Worm (Caenorhabditis elegans): ENCODE measurements around the gene pid-1.

pid-1 gene

ce11 chrII:7695636-7696035 is 5.3 kb upstream of the pid-1 start:
- TF ChIP-seq pqm-1 (tag; optimal IDR thresholded peaks at IDR 0.05) (peak; percentile 88), pha-4 (tag; optimal IDR thresholded peaks at IDR 0.05) (peak; percentile 3), elt-2 (tag; optimal IDR thresholded peaks at IDR 0.05) (peak; percentile 98), jun-1 (tag; optimal IDR thresholded peaks at IDR 0.05) (peak; percentile 55), elt-3 (tag; optimal IDR thresholded peaks at IDR 0.05) (no peak)

DNA sequence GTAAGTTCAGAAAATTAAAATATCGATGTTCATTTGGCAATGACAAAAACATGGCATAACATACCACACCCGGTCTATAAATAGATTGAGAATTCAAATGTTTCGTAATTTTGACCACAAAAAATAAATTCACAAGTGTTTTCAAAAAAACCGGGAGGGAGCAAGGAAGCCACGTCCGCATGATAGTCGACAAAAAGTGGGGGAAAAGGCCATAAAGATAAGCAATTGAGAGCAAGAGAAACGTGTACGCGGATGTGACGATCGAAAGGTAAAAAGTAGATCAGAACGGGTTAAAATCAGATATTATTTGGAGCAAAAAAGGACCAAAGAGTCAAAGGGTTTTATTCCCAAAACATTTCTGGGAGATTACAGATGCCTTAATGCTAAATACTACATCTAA is 4.4 kb upstream of the pid-1 start:
- no peak for TF ChIP-seq unc-39 (tag; optimal IDR thresholded peaks at IDR 0.05)
- peak; percentile 66 for TF ChIP-seq pqm-1 (tag; optimal IDR thresholded peaks at IDR 0.05)
- peak; percentile 31 for TF ChIP-seq jun-1 (tag; optimal IDR thresholded peaks at IDR 0.05)
- peak; percentile 85 for TF ChIP-seq elt-2 (tag; optimal IDR thresholded peaks at IDR 0.05)
- no peak for TF ChIP-seq fkh-2 (tag; optimal IDR thresholded peaks at IDR 0.05)
- no peak for TF ChIP-seq nhr-67 (tag; optimal IDR thresholded peaks at IDR 0.05)
- TF ChIP-seq unc-62 (GFP tag; optimal IDR thresholded peaks at IDR 0.05), result no peak

- peak; percentile 87 for TF ChIP-seq elt-2 (tag; optimal IDR thresholded peaks at IDR 0.05)
- TF ChIP-seq ceh-28 (tag; optimal IDR thresholded peaks at IDR 0.05), result no peak
- TF ChIP-seq pqm-1 (tag; optimal IDR thresholded peaks at IDR 0.05), result peak; percentile 78
- TF ChIP-seq elt-1 (tag; optimal IDR thresholded peaks at IDR 0.05), result no peak
Measured at ce11 chrII:7693929-7694328, 3.6 kb upstream of the pid-1 start, which contains the start of gene nhx-2. Gene nhx-2 (minus strand): TSS chrII:7693957.

- TF ChIP-seq ceh-28 (tag; optimal IDR thresholded peaks at IDR 0.05) (peak; percentile 29), nhr-43 (tag; optimal IDR thresholded peaks at IDR 0.05; ENCODE audit: poor library complexity, severe bottlenecking) (peak; percentile 18), skn-1 (tag; optimal IDR thresholded peaks at IDR 0.05) (no peak)
Measured at ce11 chrII:7684589-7684988, 5.8 kb downstream of the pid-1 start, which contains the start of gene F18A1.1. Gene F18A1.1 (plus strand): TSS chrII:7684889.

ce11 chrII:7682488-7682887 is 7.9 kb downstream of the pid-1 start:
- TF ChIP-seq ceh-82 (tag; optimal IDR thresholded peaks at IDR 0.05) (no peak), mml-1 (tag; optimal IDR thresholded peaks at IDR 0.05) (no peak), mdl-1 (tag; optimal IDR thresholded peaks at IDR 0.05) (no peak)

ce11 chrII:7681898-7682297 is 8.5 kb downstream of the pid-1 start, which contains the start of gene lin-26:
Gene lin-26 (plus strand): TSS chrII:7682198.
- TF ChIP-seq mml-1 (tag; optimal IDR thresholded peaks at IDR 0.05) (no peak), nhr-43 (tag; optimal IDR thresholded peaks at IDR 0.05; ENCODE audit: poor library complexity, severe bottlenecking) (no peak), elt-1 (tag; optimal IDR thresholded peaks at IDR 0.05) (no peak), pha-4 (tag; optimal IDR thresholded peaks at IDR 0.05) (no peak), egl-27 (tag; optimal IDR thresholded peaks at IDR 0.05) (no peak), tbx-2 (tag; optimal IDR thresholded peaks at IDR 0.05) (no peak)

ce11 chrII:7679499-7680012 is 10.8 kb downstream of the pid-1 start:
- TF ChIP-seq fos-1 (tag; optimal IDR thresholded peaks at IDR 0.05) (no peak), nhr-25 (tag; optimal IDR thresholded peaks at IDR 0.05) (peak; percentile 81), nfya-1 (tag; optimal IDR thresholded peaks at IDR 0.05; ENCODE audit: insufficient read depth) (peak; percentile 4)

DNA sequence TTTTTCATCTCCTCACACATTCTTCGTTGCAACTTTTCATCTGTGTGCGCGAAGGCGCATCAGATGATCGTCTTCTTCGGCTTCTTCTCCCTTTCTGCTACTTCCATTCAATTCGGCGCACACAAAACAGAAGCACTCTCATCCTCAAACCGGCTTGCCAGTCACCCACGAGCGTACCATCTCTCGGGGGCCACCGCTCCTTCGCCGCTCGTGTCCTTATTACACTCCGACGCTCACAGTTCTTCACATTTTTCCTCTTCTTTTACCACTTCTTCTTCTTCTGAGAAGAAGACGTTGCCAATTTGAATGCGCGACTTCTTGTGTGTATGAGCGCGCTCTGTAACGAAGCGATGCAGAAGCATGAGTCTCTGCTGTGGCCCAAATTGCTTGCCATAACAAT is 11.8 kb downstream of the pid-1 start:
- no peak for TF ChIP-seq nfya-1 (tag; optimal IDR thresholded peaks at IDR 0.05; ENCODE audit: insufficient read depth)
- peak; percentile 60 for TF ChIP-seq nhr-25 (tag; optimal IDR thresholded peaks at IDR 0.05)

ce11 chrII:7676307-7676905 is 13.9 kb downstream of the pid-1 start:
- TF ChIP-seq unc-39 (tag; optimal IDR thresholded peaks at IDR 0.05), result no peak
- no peak for TF ChIP-seq nhr-11 (tag; optimal IDR thresholded peaks at IDR 0.05)
- TF ChIP-seq nhr-23 (tag; optimal IDR thresholded peaks at IDR 0.05), result peak; percentile 38
- no peak for TF ChIP-seq ceh-82 (tag; optimal IDR thresholded peaks at IDR 0.05)
- TF ChIP-seq nhr-43 (tag; optimal IDR thresholded peaks at IDR 0.05; ENCODE audit: poor library complexity, severe bottlenecking), result peak; percentile 47

Data from whole organism, L3 larva.